Worm (Caenorhabditis elegans): ENCODE measurements around the gene nhr-158.

DNA sequence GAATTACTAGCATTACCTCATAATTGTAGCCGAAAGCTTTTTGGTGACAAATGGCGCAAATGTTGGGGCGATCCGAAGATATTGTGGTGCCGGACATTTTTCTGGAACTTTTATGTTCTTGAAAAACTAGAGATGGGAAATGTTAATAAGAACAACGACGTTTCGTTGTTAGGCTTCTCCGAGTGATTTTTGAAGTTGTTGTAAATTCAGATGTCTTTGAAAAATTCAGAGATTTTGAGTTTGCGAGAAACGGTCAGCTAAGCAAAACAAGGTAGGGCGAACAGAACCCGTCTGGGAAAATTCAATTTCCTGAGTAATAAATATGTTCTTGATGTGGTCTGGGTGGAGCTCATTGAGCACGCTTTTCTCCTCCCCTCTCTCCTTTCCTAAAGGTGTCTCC is 12.2 kb upstream of the nhr-158 start, which contains the start of gene nhr-124:
- no peak for TF ChIP-seq ama-1 (optimal IDR thresholded peaks at IDR 0.05)
- no peak for TF ChIP-seq lin-13 (GFP tag; optimal IDR thresholded peaks at IDR 0.05)
- TF ChIP-seq skn-1 (tag; optimal IDR thresholded peaks at IDR 0.05): no peak
- no peak for TF ChIP-seq lsy-2 (tag; optimal IDR thresholded peaks at IDR 0.05)
- no peak for TF ChIP-seq nhr-237 (tag; optimal IDR thresholded peaks at IDR 0.05)
- no peak for TF ChIP-seq fos-1 (tag; optimal IDR thresholded peaks at IDR 0.05)
- no peak for TF ChIP-seq egl-27 (tag; optimal IDR thresholded peaks at IDR 0.05)
- TF ChIP-seq crh-2 (tag; optimal IDR thresholded peaks at IDR 0.05): no peak
- TF ChIP-seq gmeb-1 (tag; optimal IDR thresholded peaks at IDR 0.05): no peak
- no peak for TF ChIP-seq zag-1 (tag; optimal IDR thresholded peaks at IDR 0.05)
- no peak for TF ChIP-seq elt-1 (tag; optimal IDR thresholded peaks at IDR 0.05)
- no peak for TF ChIP-seq aly-2 (tag; optimal IDR thresholded peaks at IDR 0.05)
- no peak for TF ChIP-seq ztf-11 (tag; optimal IDR thresholded peaks at IDR 0.05)

All from whole organism, L2 larva.